Fruit fly (Drosophila melanogaster): ENCODE measurements around the gene Rab23.

dm6 chr3R:5701104-5701503 is 15.9 kb upstream of the Rab23 start:
- TF ChIP-seq CTCF (optimal IDR thresholded peaks at IDR 0.05) (no peak), CG8478 (optimal IDR thresholded peaks at IDR 0.05) (no peak)
